Fruit fly (Drosophila melanogaster) whole organism: Measurements from ENCODE around the gene CG5938.

Source experiments
- CG8478 ChIP-seq: fragments of >200 bp; optimal IDR thresholded peaks from 2 replicates; lab custom pipeline; 2018; ENCODE audit warnings: inconsistent platforms
- Dll ChIP-seq: fragments of >200 bp; optimal IDR thresholded peaks from 2 replicates; lab custom pipeline; 2017
- EcR ChIP-seq, 2 experiments: fragments of >200 bp; optimal IDR thresholded peaks; 2 replicates each; lab custom pipeline; 2017; ENCODE audit warnings: missing biosample characterization in 2 of 2, missing genetic modification characterization in 2 of 2, missing genetic modification reagents in 2 of 2
- pan ChIP-seq: fragments of >200 bp; optimal IDR thresholded peaks from 2 replicates; lab custom pipeline; 2017
- usp ChIP-seq: fragments of >200 bp; optimal IDR thresholded peaks from 2 replicates; lab custom pipeline; 2017; ENCODE audit warnings: missing biosample characterization, missing genetic modification characterization, mixed read lengths

- TF ChIP-seq EcR (GFP tag; optimal IDR thresholded peaks at IDR 0.05; lab: Kevin White, UChicago) (no peak), Dll (no peak), usp (GFP tag; lab: Kevin White, UChicago) (no peak), CG8478 (lab: Kevin White, UChicago) (no peak), pan (lab: Kevin White, UChicago) (no peak)
These were observed 4.9 kb downstream of the CG5938 start for dm6 chr3R:27279478-27279877.
